Worm (Caenorhabditis elegans) whole organism, L4 larva: Measurements from ENCODE around the gene fipr-7.
A peak's percentile ranks its signal among the peaks of the same experiment; 100 is the strongest.

ENCODE experiments used
- D1046.2 ChIP-seq: fragments of 200-800 bp; sonication (Bioruptor generic); IDR thresholded peaks from 2 replicates; pipeline ENCODE4 v1.3.6; 2022; ENCODE audit warnings: missing genetic modification characterization, missing compliant biosample characterization
- F10B5.3 ChIP-seq: sonication (generic microtip); optimal IDR thresholded peaks from 2 replicates; lab custom pipeline; 2016; ENCODE audit warnings: mild to moderate bottlenecking, missing genetic modification characterization, missing compliant biosample characterization
- F26F4.8 ChIP-seq: fragments of 200-800 bp; sonication (Bioruptor generic); conservative IDR thresholded peaks from 2 replicates; pipeline ENCODE4 v1.3.6; 2022; ENCODE audit warnings: missing genetic modification characterization, missing compliant biosample characterization
- Y75B8A.6 ChIP-seq: fragments of 200-800 bp; sonication (Bioruptor generic); IDR thresholded peaks from 2 replicates; pipeline ENCODE4 v1.3.6; 2022; ENCODE audit warnings: missing genetic modification reagents, missing genetic modification characterization, missing compliant biosample characterization
- ZK546.5 ChIP-seq, 2 experiments: sonication (generic microtip); optimal IDR thresholded peaks; 2 replicates each; lab custom pipeline; 2017; ENCODE audit warnings: missing biosample characterization in 2 of 2, missing genetic modification characterization in 2 of 2
- aha-1 ChIP-seq: fragments of 150-350 bp; peaks from one replicate; lab custom pipeline; 2014; ENCODE audit warnings: missing biosample characterization, missing genetic modification characterization
- aly-2 ChIP-seq: sonication (generic microtip); optimal IDR thresholded peaks from 2 replicates; lab custom pipeline; 2018; ENCODE audit warnings: missing biosample characterization, missing genetic modification characterization
- ama-1 ChIP-seq: fragments of 150-350 bp; optimal IDR thresholded peaks from 2 replicates; lab custom pipeline; 2014; ENCODE audit warnings: inconsistent platforms, mixed read lengths
- ceh-62 ChIP-seq: sonication (generic microtip); optimal IDR thresholded peaks from 2 replicates; lab custom pipeline; 2017; ENCODE audit warnings: missing biosample characterization, missing genetic modification characterization
- ceh-82 ChIP-seq: sonication (generic microtip); optimal IDR thresholded peaks from 2 replicates; lab custom pipeline; 2017; ENCODE audit warnings: missing biosample characterization, missing genetic modification characterization
- cey-2 ChIP-seq: sonication (generic microtip); optimal IDR thresholded peaks from 3 replicates; lab custom pipeline; 2017; ENCODE audit warnings: missing genetic modification characterization, mild to moderate bottlenecking, missing compliant biosample characterization, antibody characterized with exemption, borderline replicate concordance; ENCODE audit not compliant: insufficient read depth
- daf-16 ChIP-seq, 3 experiments: sonication (generic microtip); optimal IDR thresholded peaks; 2 replicates each; lab custom pipeline; 2016 to 2017; ENCODE audit warnings: missing genetic modification characterization in 3 of 3, missing genetic modification reagents in 3 of 3, mild to moderate bottlenecking in 2 of 3, missing compliant biosample characterization in 2 of 3, missing biosample characterization in 1 of 3, moderate library complexity in 1 of 3
- daf-19 ChIP-seq: fragments of 200-800 bp; sonication (Bioruptor generic); conservative IDR thresholded peaks from 2 replicates; pipeline ENCODE4 v1.3.6; 2022; ENCODE audit warnings: missing genetic modification characterization, missing compliant biosample characterization
- dmd-9 ChIP-seq: fragments of 200-800 bp; sonication (Bioruptor generic); IDR thresholded peaks from 2 replicates; pipeline ENCODE4 v1.3.6; 2022; ENCODE audit warnings: missing genetic modification reagents, missing genetic modification characterization, missing compliant biosample characterization
- dpl-1 ChIP-seq: fragments of 150-350 bp; optimal IDR thresholded peaks from 2 replicates; lab custom pipeline; 2014; ENCODE audit warnings: missing biosample characterization, missing genetic modification reagents, missing genetic modification characterization
- dve-1 ChIP-seq: sonication (generic microtip); optimal IDR thresholded peaks from 2 replicates; lab custom pipeline; 2017; ENCODE audit warnings: antibody characterized with exemption, mild to moderate bottlenecking, missing genetic modification characterization, missing compliant biosample characterization; ENCODE audit not compliant: insufficient read depth
- egl-27 ChIP-seq: sonication (generic microtip); optimal IDR thresholded peaks from 3 replicates; lab custom pipeline; 2017; ENCODE audit warnings: missing biosample characterization, missing genetic modification reagents, missing genetic modification characterization
- fos-1 ChIP-seq: fragments of 150-350 bp; optimal IDR thresholded peaks from 2 replicates; lab custom pipeline; 2014; ENCODE audit warnings: missing biosample characterization, missing genetic modification characterization
- hif-1 ChIP-seq, 2 experiments: sonication (generic microtip); optimal IDR thresholded peaks; 2 replicates each; lab custom pipeline; 2016 to 2017; ENCODE audit warnings: missing compliant biosample characterization in 2 of 2, missing genetic modification characterization in 2 of 2, missing genetic modification reagents in 2 of 2, missing genotype in 2 of 2, mild to moderate bottlenecking in 1 of 2
- hlh-30 ChIP-seq: sonication (generic microtip); optimal IDR thresholded peaks from 2 replicates; lab custom pipeline; 2017; ENCODE audit warnings: antibody characterized with exemption, mild to moderate bottlenecking, missing genetic modification characterization, missing compliant biosample characterization; ENCODE audit not compliant: insufficient read depth
- jun-1 ChIP-seq: fragments of 150-350 bp; optimal IDR thresholded peaks from 2 replicates; lab custom pipeline; 2014; ENCODE audit warnings: missing biosample characterization, missing genetic modification reagents, missing genetic modification characterization
- lim-7 ChIP-seq: fragments of 200-800 bp; sonication (Bioruptor generic); IDR thresholded peaks from 2 replicates; pipeline ENCODE4 v1.3.6; 2022; ENCODE audit warnings: missing genetic modification characterization, missing compliant biosample characterization
- lin-15B ChIP-seq: fragments of 150-350 bp; sonication (generic microtip); optimal IDR thresholded peaks from 3 replicates; lab custom pipeline; 2014; ENCODE audit warnings: missing biosample characterization, missing genetic modification characterization
- lin-39 ChIP-seq: fragments of 150-350 bp; optimal IDR thresholded peaks from 2 replicates; lab custom pipeline; 2014; ENCODE audit warnings: missing biosample characterization, missing genetic modification reagents, missing genetic modification characterization
- lir-3 ChIP-seq: sonication (generic microtip); optimal IDR thresholded peaks from 2 replicates; lab custom pipeline; 2016; ENCODE audit warnings: mild to moderate bottlenecking, missing genetic modification characterization, missing compliant biosample characterization
- lsy-2 ChIP-seq, 2 experiments: fragments of 150-350 bp in 1 of 2; sonication (generic microtip) in 1 of 2; optimal IDR thresholded peaks; 2 replicates each; lab custom pipeline; 2014 to 2017; ENCODE audit warnings: missing biosample characterization in 2 of 2, missing genetic modification characterization in 2 of 2
- madf-9 ChIP-seq: fragments of 200-800 bp; sonication (Bioruptor generic); conservative IDR thresholded peaks from 2 replicates; pipeline ENCODE4 v1.3.6; 2022; ENCODE audit warnings: missing genetic modification reagents, missing genetic modification characterization, missing compliant biosample characterization
- mdl-1 ChIP-seq, 2 experiments: fragments of 150-350 bp in 1 of 2; sonication (generic microtip) in 1 of 2; optimal IDR thresholded peaks; 2 replicates each; lab custom pipeline; 2014 to 2017; ENCODE audit warnings: missing biosample characterization in 2 of 2, missing genetic modification characterization in 2 of 2
- mdt-29 ChIP-seq: fragments of 200-800 bp; sonication (Bioruptor generic); IDR thresholded peaks from 2 replicates; pipeline ENCODE4 v1.3.6; 2022; ENCODE audit warnings: missing genetic modification reagents, missing genetic modification characterization, missing compliant biosample characterization
- mxl-2 ChIP-seq: fragments of 200-800 bp; sonication (Bioruptor generic); conservative IDR thresholded peaks from 2 replicates; pipeline ENCODE4 v1.3.6; 2022; ENCODE audit warnings: missing genetic modification reagents, missing genetic modification characterization, missing compliant biosample characterization
- nhr-102 ChIP-seq: sonication (generic microtip); optimal IDR thresholded peaks from 2 replicates; lab custom pipeline; 2016; ENCODE audit warnings: mild to moderate bottlenecking, missing genetic modification characterization, moderate library complexity, missing compliant biosample characterization
- nhr-111 ChIP-seq: fragments of 200-800 bp; sonication (Bioruptor generic); optimal IDR thresholded peaks from 2 replicates; lab custom pipeline; 2018; ENCODE audit warnings: mild to moderate bottlenecking, missing genetic modification characterization, missing compliant biosample characterization
- nhr-28 ChIP-seq: fragments of 150-350 bp; optimal IDR thresholded peaks from 2 replicates; lab custom pipeline; 2014; ENCODE audit warnings: missing biosample characterization, missing genetic modification characterization
- nhr-77 ChIP-seq: fragments of 150-350 bp; optimal IDR thresholded peaks from 2 replicates; lab custom pipeline; 2014; ENCODE audit warnings: missing biosample characterization, missing genetic modification characterization
- php-3 ChIP-seq: fragments of 200-800 bp; sonication (Bioruptor generic); IDR thresholded peaks from 2 replicates; pipeline ENCODE4 v1.3.6; 2022; ENCODE audit warnings: missing genetic modification reagents, missing genetic modification characterization, missing compliant biosample characterization
- pqm-1 ChIP-seq: sonication (generic microtip); optimal IDR thresholded peaks from 2 replicates; lab custom pipeline; 2017; ENCODE audit warnings: missing biosample characterization, missing genetic modification characterization
- saeg-2 ChIP-seq: fragments of 200-800 bp; sonication (Bioruptor generic); IDR thresholded peaks from 2 replicates; pipeline ENCODE4 v1.3.6; 2022; ENCODE audit warnings: missing genetic modification reagents, missing genetic modification characterization, missing compliant biosample characterization
- sdz-12 ChIP-seq: fragments of 200-800 bp; sonication (Bioruptor generic); optimal IDR thresholded peaks from 2 replicates; lab custom pipeline; 2018; ENCODE audit warnings: mild to moderate bottlenecking, missing genetic modification characterization, missing compliant biosample characterization
- set-16 ChIP-seq: fragments of 200-800 bp; sonication (Bioruptor generic); IDR thresholded peaks from 2 replicates; pipeline ENCODE4 v1.3.6; 2022; ENCODE audit warnings: missing genetic modification reagents, missing genetic modification characterization, missing compliant biosample characterization
- spr-1 ChIP-seq: sonication (generic microtip); optimal IDR thresholded peaks from 2 replicates; lab custom pipeline; 2016; ENCODE audit warnings: mild to moderate bottlenecking, missing genetic modification characterization, missing compliant biosample characterization
- unc-130 ChIP-seq: sonication (generic microtip); optimal IDR thresholded peaks from 2 replicates; lab custom pipeline; 2016; ENCODE audit warnings: missing genetic modification reagents, missing genetic modification characterization, missing compliant biosample characterization
- unc-39 ChIP-seq: sonication (generic microtip); optimal IDR thresholded peaks from 2 replicates; lab custom pipeline; 2017; ENCODE audit warnings: missing biosample characterization, missing genetic modification characterization
- unc-62 ChIP-seq, 3 experiments: fragments of 150-350 bp in 1 of 3; sonication (generic microtip); optimal IDR thresholded peaks in 2 of 3; peaks in 1 of 3; 1 replicate in 1 of 3; 2 replicates in 2 of 3; lab custom pipeline; 2014 to 2017; ENCODE audit warnings: missing biosample characterization in 3 of 3, missing genetic modification characterization in 3 of 3, missing genetic modification reagents in 3 of 3, missing genotype in 1 of 3
- zip-2 ChIP-seq: fragments of 150-350 bp; optimal IDR thresholded peaks from 2 replicates; lab custom pipeline; 2014; ENCODE audit warnings: missing biosample characterization, missing genetic modification characterization
- ztf-11 ChIP-seq: fragments of 150-350 bp; optimal IDR thresholded peaks from 2 replicates; lab custom pipeline; 2014; ENCODE audit warnings: missing biosample characterization, missing genetic modification characterization
- ztf-7 ChIP-seq: fragments of 150-350 bp; optimal IDR thresholded peaks from 2 replicates; lab custom pipeline; 2014; ENCODE audit warnings: missing biosample characterization, missing genetic modification characterization

The fipr-7 gene

DNA sequence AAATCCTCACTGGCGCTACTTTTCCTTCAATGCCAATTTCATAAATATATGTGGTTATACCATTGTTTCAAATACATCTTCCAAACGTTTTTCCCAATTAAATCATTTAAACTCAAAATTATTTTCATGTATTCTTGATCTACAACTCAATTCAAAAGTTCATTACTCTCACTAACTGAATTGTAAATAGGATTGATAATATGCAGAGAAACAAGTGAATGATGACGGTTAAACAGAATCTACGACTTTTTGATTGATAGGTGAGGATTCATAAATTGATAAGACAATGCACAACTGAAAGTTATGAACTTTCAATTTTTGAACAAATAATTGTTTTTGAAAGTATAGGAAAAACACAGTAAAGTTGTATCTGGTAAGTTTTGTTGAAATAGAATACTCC lies 38.4 kb upstream of the fipr-7 start:
- TF ChIP-seq aha-1 (peak; percentile 41), pqm-1 (peak; percentile 11), unc-62 (GFP tag; optimal IDR thresholded peaks at IDR 0.05 in 1 of 2; lab: Kevin White, UChicago) (peak in 1 of 2 experiments; percentile 13), unc-62 (tag; optimal IDR thresholded peaks at IDR 0.05; lab: Kevin White, UChicago) (no peak), daf-16 (GFP tag; optimal IDR thresholded peaks at IDR 0.05; lab: Kevin White, UChicago) (no peak), daf-16 (tag; optimal IDR thresholded peaks at IDR 0.05; lab: Kevin White, UChicago) (peak; percentile 91), nhr-28 (tag; lab: Kevin White, UChicago) (peak; percentile 23), sdz-12 (GFP tag; lab: Kevin White, UChicago) (no peak), ceh-82 (tag; lab: Kevin White, UChicago) (no peak), hif-1 (tag; optimal IDR thresholded peaks at IDR 0.05; lab: Kevin White, UChicago) (no peak), php-3 (GFP tag; lab: Robert Waterston, UW) (peak; percentile 14; the same call in 1 of the 2 replicates), madf-9 (GFP tag; lab: Robert Waterston, UW) (no peak)

DNA sequence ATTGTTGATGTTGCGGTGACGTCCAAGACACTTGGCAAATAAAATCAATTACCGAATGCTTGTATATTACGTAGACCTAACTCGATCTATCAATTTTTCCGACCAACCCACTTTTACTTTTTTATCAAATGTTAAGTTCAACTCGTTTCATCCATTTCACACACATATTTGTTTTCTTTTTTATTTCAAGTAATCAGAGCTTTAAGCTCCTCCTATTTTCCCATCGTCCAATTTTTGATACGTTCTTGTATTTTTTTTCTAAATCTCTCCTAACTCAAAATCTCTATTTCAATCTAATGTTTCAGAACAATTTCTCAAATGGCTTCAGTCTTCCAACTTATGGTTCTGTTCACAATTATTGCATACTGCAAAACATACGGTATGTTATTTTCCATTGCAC lies 31.2 kb upstream of the fipr-7 start, which contains the start of gene ZK856.6:
Gene ZK856.6, plus strand, starts transcription at position 301 of the 400 bp plus-strand sequence.
- no peak for TF ChIP-seq ZK546.5 (tag; optimal IDR thresholded peaks at IDR 0.05; lab: Kevin White, UChicago)
- no peak for TF ChIP-seq zip-2 (tag; lab: Kevin White, UChicago)
- TF ChIP-seq aha-1: no peak
- TF ChIP-seq daf-16 (GFP tag; optimal IDR thresholded peaks at IDR 0.05; lab: Kevin White, UChicago): no peak
- no peak for TF ChIP-seq daf-16 (tag; optimal IDR thresholded peaks at IDR 0.05; lab: Kevin White, UChicago)
- no peak for TF ChIP-seq hlh-30 (tag; lab: Kevin White, UChicago)
- no peak for TF ChIP-seq jun-1
- TF ChIP-seq F26F4.8 (GFP tag; lab: Robert Waterston, UW): no peak
- no peak for TF ChIP-seq unc-39
- TF ChIP-seq nhr-111 (GFP tag; lab: Kevin White, UChicago): no peak
- TF ChIP-seq lim-7 (GFP tag; lab: Robert Waterston, UW): no peak
- no peak for TF ChIP-seq dpl-1 (GFP tag; lab: Kevin White, UChicago)
- TF ChIP-seq cey-2 (tag; lab: Kevin White, UChicago): no peak
- TF ChIP-seq set-16: no peak
- no peak for TF ChIP-seq ceh-62

DNA sequence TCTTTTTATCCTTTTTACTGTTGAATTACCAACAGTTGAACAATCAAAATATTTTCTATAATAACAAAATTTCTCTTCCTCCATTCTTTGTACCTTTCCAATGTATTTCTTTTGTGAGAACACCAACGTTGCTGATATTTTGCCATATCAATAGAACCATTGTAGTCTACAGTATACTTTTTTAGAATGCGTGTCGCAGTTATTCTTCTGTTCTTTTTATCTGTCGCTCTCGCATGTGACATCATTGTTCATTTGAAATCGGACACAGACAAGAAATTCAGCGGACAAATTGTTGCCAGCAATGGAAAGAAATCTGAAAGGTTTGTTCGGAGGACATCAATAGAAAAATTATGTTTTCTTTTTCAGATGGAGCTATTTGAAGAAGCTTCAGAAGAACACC lies 27.7 kb upstream of the fipr-7 start, which contains the start of gene ZK856.7:
Gene ZK856.7, plus strand, starts transcription at position 186 of the 400 bp plus-strand sequence.
- TF ChIP-seq ztf-7 (tag; lab: Kevin White, UChicago) (no peak), mdl-1 (tag; optimal IDR thresholded peaks at IDR 0.05; lab: Kevin White, UChicago) (peak in 1 of 2 experiments; percentile 18), nhr-102 (tag; lab: Kevin White, UChicago) (no peak), mdt-29 (no peak), lir-3 (tag; lab: Kevin White, UChicago) (no peak), ceh-62 (no peak), ama-1 (lab: Kevin White, UChicago) (no peak), unc-62 (GFP tag; optimal IDR thresholded peaks at IDR 0.05 in 1 of 2; lab: Kevin White, UChicago) (peak in 1 of 2 experiments; percentile 73), unc-62 (tag; optimal IDR thresholded peaks at IDR 0.05; lab: Kevin White, UChicago) (no peak), unc-130 (no peak), fos-1 (tag; lab: Kevin White, UChicago) (no peak), hif-1 (tag; optimal IDR thresholded peaks at IDR 0.05; lab: Kevin White, UChicago) (no peak), dve-1 (peak; percentile 51), cey-2 (tag; lab: Kevin White, UChicago) (no peak), F10B5.3 (tag; lab: Kevin White, UChicago) (no peak), ztf-11 (tag; lab: Kevin White, UChicago) (no peak), nhr-77 (tag; lab: Kevin White, UChicago) (no peak), aly-2 (tag; lab: Kevin White, UChicago) (no peak), dpl-1 (GFP tag; lab: Kevin White, UChicago) (no peak), mxl-2 (GFP tag; lab: Robert Waterston, UW) (no peak), daf-19 (GFP tag; lab: Robert Waterston, UW) (no peak), lin-15B (tag; lab: Kevin White, UChicago) (no peak), spr-1 (no peak), lin-39 (tag; lab: Kevin White, UChicago) (no peak), Y75B8A.6 (GFP tag; lab: Robert Waterston, UW) (no peak), lsy-2 (tag; optimal IDR thresholded peaks at IDR 0.05; lab: Kevin White, UChicago) (peak in 1 of 2 experiments; percentile 46), saeg-2 (no peak), aha-1 (peak; percentile 8), nhr-111 (GFP tag; lab: Kevin White, UChicago) (no peak), dmd-9 (GFP tag; lab: Robert Waterston, UW) (0 out of 2 replicates have a peak, but pooled peaks have one; percentile 42), D1046.2 (GFP tag; lab: Robert Waterston, UW) (no peak), egl-27 (tag; lab: Kevin White, UChicago) (no peak)
